Worm (Caenorhabditis elegans): ENCODE measurements around the gene eef-1G.

- no peak for TF ChIP-seq ceh-9 (tag; optimal IDR thresholded peaks at IDR 0.05)
- TF ChIP-seq pha-2 (tag; optimal IDR thresholded peaks at IDR 0.05), result no peak
- TF ChIP-seq unc-86 (tag; optimal IDR thresholded peaks at IDR 0.05), result no peak
- TF ChIP-seq Y22D7AL.16 (tag; optimal IDR thresholded peaks at IDR 0.05), result no peak
- TF ChIP-seq unc-55 (GFP tag; optimal IDR thresholded peaks at IDR 0.05), result no peak
- TF ChIP-seq pat-9 (tag; optimal IDR thresholded peaks at IDR 0.05), result no peak
- no peak for TF ChIP-seq dve-1 (tag; optimal IDR thresholded peaks at IDR 0.05)
- no peak for TF ChIP-seq ceh-31 (tag; optimal IDR thresholded peaks at IDR 0.05)
- TF ChIP-seq ceh-19 (GFP tag; optimal IDR thresholded peaks at IDR 0.05), result no peak
- no peak for TF ChIP-seq K09A11.1 (tag; optimal IDR thresholded peaks at IDR 0.05; ENCODE audit: insufficient read depth)
These were observed 11.9 kb upstream of the eef-1G start for ce11 chrV:10953471-10954155.

Data from whole organism, late embryonic.